Fruit fly (Drosophila melanogaster): ENCODE results near the gene CG15563.
A peak's percentile ranks its signal among the peaks of the same experiment; 100 is the strongest.

The CG15563 gene

DNA sequence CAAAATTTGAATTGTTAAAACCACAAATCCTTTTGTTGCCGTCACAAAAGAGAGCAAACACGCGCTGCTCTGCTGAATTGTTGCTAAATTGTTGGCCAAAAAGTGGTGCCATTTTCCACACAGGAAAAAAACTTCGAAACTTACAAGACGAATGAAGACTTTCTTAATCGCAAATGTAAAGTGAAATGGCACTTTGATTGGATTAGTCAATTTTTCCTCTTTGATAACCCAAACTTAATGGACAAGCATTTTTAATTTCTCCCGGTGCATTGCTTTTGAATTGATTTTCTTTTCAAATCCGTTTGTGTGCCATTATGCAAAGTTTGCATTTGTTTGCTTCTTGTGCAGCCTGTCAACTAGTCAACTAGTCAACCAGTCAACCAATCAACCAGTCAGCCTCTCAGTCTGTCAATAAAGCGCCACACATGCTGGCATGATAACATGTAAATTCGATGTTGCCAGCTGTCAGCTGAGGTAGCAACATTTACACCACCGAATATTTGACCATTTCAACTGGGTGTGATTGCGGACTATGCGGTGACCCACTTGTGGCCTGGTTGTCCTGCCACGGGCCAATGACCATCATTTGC, 11.0 kb upstream of the CG15563 start:
- TF ChIP-seq CG17801 (GFP tag; optimal IDR thresholded peaks at IDR 0.05; ENCODE audit: partially characterized antibody), result no peak

- no peak for TF ChIP-seq CG17801 (GFP tag; optimal IDR thresholded peaks at IDR 0.05; ENCODE audit: partially characterized antibody)
Observed at dm6 chr3R:31241109-31241508, 9.0 kb upstream of the CG15563 start.

dm6 chr3R:31240023-31240422, 7.9 kb upstream of the CG15563 start:
- TF ChIP-seq CG17801 (GFP tag; optimal IDR thresholded peaks at IDR 0.05; ENCODE audit: partially characterized antibody), result no peak

- no peak for TF ChIP-seq CG17801 (GFP tag; optimal IDR thresholded peaks at IDR 0.05; ENCODE audit: partially characterized antibody)
Observed at dm6 chr3R:31235262-31235661, 3.1 kb upstream of the CG15563 start, which contains the start of gene CG15564. Gene CG15564, minus strand, starts transcription at chr3R:31235362.

DNA sequence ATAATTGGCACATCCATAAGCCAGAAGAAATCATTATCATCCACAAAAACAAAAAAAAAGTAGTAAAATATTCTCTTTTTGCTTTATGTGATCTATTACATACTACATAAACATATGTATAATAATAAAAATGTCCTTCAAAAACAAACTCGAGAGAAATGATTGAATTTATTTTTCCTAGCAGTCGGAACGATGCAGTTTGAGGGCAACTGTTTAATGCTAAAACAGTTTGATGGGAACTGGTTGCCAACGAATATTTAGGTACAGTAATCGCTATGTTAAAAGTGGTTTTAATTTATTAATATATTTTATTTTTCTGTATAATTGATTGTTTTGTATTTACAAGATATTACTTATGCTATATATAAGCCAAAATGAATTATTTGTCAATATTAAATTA, 1.0 kb downstream of the CG15563 start:
- TF ChIP-seq CG17801 (GFP tag; optimal IDR thresholded peaks at IDR 0.05; ENCODE audit: partially characterized antibody), result no peak

DNA sequence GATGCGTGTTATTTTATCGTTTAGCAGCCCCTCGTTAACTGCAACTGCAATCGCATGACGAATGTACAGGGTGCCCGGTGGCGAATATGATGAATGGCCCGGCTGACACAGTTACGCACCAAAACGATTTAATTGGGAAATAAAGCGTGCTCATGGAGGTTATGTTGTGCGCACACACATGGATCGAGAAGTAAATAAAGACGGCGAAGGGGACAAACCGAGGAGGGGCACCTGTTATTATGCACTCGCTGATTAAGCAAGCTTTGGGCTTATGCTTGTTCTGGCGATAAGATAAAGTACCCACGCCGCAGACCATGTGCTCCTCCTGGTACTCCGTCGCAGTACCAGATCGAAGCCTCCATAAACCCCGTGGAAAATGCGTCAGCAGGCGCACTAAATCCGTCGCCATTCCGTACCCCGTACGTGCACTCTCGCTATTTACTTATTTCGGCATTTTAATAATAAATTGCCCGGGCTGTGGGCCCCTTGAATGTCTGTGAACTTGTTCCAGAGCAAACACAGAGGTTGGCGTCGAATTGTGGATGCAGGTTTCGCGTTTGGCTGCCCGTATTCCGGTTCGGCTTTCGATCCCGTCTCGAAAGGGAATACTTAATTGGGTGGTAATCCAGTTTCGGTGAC, 7.0 kb downstream of the CG15563 start:
- no peak for TF ChIP-seq CG17801 (GFP tag; optimal IDR thresholded peaks at IDR 0.05; ENCODE audit: partially characterized antibody)

dm6 chr3R:31223971-31224860, 7.9 kb downstream of the CG15563 start:
- TF ChIP-seq CG17801 (GFP tag; optimal IDR thresholded peaks at IDR 0.05; ENCODE audit: partially characterized antibody), result no peak

DNA sequence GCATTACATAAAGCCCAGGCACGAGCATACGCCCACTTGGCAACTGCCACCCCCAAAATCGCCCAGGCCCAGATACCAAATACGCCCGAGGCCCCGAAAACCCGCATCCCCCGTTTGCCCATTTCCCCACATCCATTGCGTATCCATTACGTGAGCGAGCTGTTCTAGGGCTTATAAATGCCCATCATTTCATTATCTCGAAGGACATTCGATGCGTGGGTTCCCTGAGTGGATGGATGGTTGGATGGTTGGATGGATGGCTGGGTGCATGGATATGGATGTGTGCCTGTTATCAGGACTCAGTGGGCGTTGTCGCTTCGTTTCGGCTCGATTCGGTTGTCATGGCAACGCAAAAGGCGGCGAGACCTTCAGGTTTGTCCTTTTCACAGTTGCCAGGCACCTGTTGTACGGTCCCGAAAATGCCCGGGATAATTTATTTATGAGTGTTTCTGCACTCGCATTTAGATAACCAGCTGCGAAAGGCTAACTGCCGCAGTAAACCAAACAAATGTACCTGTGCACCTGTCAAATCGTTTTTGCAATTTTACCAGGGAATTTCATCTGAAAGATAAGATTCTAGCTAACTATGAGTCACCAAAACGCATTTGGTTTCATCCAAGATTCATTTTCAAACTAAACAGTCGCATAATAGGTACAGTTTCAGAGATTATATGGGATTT, 9.1 kb downstream of the CG15563 start:
- no peak for TF ChIP-seq CG17801 (GFP tag; optimal IDR thresholded peaks at IDR 0.05; ENCODE audit: partially characterized antibody)

DNA sequence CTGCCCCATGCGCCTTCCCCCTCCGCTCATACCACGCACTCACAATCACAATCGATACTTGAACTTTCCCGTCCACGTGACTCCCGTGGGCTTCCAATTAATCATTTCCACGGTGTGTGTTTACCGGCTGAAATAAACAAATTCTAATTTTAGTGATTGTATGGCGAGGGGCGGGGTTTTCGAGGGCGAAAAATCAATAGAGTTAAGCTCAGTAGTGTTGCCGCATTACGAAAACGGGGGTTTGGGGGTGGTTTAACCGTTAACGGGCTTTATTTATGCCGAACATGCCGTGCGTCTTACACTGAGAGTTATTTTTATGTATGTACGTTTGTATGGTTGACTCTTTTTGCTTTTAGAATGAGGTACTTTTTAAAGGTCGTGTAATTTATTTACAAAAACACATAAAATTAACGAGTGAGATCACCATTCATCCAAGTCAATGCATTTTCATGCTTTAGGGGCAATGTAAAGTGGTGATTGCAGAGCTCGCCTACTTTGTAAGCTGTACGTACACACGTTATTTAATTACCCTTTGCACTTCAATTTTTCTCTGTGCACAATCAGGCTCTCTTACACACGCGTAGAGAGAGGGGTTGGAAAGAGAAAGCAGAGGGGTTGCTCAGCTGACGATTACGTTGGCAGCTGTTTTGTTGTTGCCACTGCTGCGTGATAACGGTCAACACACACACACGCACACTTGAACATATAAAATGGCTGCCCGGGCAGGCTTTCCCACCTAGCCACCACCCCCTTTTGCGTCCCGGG, 9.8 kb downstream of the CG15563 start:
- TF ChIP-seq CG17801 (GFP tag; optimal IDR thresholded peaks at IDR 0.05; ENCODE audit: partially characterized antibody), result no peak

DNA sequence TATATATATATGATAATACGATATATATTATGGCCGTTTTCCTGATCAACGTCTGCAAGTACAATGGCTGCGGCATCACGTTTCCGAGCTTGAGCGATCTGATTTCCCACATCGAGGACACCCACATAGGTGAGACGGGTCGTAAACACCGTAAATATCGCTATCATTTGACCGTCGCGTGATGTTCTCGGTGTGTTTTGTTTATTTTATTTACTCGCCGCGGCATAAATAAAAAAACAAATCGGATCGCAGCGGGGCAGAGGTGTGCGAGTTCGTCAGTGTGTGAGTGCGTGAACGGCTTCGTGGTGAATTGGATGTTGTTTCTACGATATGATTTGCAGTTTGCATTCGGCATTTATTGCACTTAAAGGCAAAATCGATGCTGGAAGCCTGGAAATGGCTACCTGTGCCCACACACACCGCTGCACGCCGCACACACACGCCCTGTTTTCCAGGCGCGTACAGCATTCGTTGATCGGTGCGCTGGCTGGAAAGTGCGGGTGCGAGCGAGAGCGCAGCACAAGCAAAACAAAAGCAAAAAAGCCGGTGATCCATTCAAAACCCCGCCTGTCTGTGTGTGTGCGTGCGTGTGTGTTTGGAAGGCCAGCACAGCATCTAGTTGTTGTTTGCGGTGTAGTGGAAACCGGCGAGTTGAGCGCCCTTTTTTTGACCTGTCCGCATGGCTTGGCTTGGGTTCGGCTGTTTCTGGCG, 10.6 kb downstream of the CG15563 start:
- peak; percentile 22 for TF ChIP-seq CG17801 (GFP tag; optimal IDR thresholded peaks at IDR 0.05; ENCODE audit: partially characterized antibody)

- peak; percentile 33 for TF ChIP-seq CG17801 (GFP tag; optimal IDR thresholded peaks at IDR 0.05; ENCODE audit: partially characterized antibody)
Observed at dm6 chr3R:31220456-31221336, 11.4 kb downstream of the CG15563 start, which contains the start of gene CG12054. Gene CG12054, plus strand, starts transcription at chr3R:31220702.

DNA sequence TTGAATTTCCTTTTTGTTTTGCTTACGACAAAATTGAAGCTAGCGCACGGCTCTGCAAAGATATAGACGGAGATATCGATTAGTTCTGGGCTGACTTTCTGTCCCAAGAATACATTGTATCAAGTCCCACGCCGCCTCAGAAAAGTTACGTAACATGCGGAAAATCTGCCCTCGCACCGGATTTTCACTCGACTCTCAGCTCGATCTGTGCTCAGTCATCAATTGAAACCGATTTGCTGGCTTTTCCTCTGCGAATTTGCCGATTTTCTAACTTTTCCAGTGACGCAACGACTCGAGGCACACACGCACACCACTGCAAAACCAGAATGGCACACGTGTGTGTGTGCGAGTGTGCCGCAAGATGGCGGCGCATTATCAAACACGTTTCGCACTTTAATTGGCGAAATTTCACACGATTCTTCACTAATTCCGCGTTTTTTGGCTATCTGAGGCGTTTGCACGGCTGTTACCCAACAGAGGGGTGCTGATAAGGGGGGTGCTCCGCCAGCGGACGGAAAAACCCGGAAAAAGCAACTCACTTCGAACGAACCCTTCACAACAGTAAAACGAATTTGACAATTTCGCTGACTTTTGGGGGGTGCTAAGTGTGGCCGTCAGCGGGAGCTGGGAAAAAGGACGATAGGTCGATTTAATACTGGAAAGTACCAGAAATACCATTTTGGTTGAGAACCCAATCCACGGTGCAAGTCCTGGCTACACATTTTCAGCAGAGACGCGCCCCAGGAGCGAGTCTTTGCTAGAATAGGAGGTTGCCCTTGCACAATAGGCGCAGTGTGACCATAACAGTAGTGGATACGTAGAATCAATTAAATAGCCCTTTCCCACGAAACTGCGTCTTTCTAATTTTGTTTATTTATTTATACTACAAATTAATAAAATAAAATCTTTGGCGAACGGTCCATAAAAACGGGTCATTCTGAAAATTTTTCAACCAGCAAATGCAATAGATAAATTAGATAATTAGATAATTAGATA, 12.8 kb downstream of the CG15563 start, which contains the start of gene ATPsynC:
Gene ATPsynC (minus strand): TSS at position 634 of the 996 bp plus-strand sequence.
- peak; percentile 46 for TF ChIP-seq CG17801 (GFP tag; optimal IDR thresholded peaks at IDR 0.05; ENCODE audit: partially characterized antibody)
